Worm (Caenorhabditis elegans): Measurements from ENCODE around the gene dyf-19.

DNA sequence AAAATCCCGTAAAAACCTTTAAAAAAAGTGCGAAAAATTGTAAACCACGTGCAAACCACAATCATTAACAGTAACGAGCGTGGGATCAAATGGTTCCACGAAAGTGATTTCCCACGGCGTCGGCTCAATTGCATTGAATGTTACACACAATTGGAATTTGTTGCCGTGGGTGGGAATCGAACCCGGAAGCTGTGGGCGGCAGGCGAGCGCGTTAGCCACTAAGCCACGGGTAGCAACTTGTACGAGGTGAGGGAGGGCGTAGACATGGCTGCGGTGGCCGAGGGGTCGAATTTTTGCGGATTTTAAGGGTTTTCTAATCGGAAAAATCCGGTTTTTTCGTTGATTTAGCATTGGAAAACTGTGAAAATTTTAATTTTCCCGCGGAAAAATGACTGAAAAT lies 18.2 kb downstream of the dyf-19 start:
- TF ChIP-seq him-1 (tag; optimal IDR thresholded peaks at IDR 0.05) = peak; percentile 79
- peak; percentile 82 for TF ChIP-seq dao-5 (tag; optimal IDR thresholded peaks at IDR 0.05)
